Fruit fly (Drosophila melanogaster) whole organism, wandering third instar larva: ENCODE results near the gene CG11342.

Experiments used
- Abd-B ChIP-seq: fragments of >200 bp; optimal IDR thresholded peaks from 2 replicates; lab custom pipeline; 2017; ENCODE audit warnings: missing biosample characterization, missing genetic modification characterization
- CrebA ChIP-seq: fragments of 200-800 bp; sonication (Bioruptor generic); optimal IDR thresholded peaks from 2 replicates; lab custom pipeline; 2016; ENCODE audit warnings: missing biosample characterization, mild to moderate bottlenecking, missing genetic modification characterization, borderline replicate concordance
- Dfd ChIP-seq: fragments of >200 bp; optimal IDR thresholded peaks from 2 replicates; lab custom pipeline; 2017; ENCODE audit warnings: missing biosample characterization, missing genetic modification characterization
- Dif ChIP-seq: fragments of 200-275, 200-300 bp; sonication (Bioruptor generic); optimal IDR thresholded peaks from 2 replicates; lab custom pipeline; 2018; ENCODE audit warnings: missing biosample characterization, missing genetic modification characterization; ENCODE audit not compliant: partially characterized antibody
- GATAd ChIP-seq: sonication (Bioruptor generic); optimal IDR thresholded peaks from 2 replicates; lab custom pipeline; 2016; ENCODE audit warnings: missing biosample characterization, missing genetic modification characterization
- Hnf4 ChIP-seq: fragments of 200-800 bp; sonication (Bioruptor generic); optimal IDR thresholded peaks from 2 replicates; lab custom pipeline; 2016; ENCODE audit warnings: missing biosample characterization, mild to moderate bottlenecking, missing genetic modification characterization
- Hr78 ChIP-seq: fragments of >200 bp; optimal IDR thresholded peaks from 2 replicates; lab custom pipeline; 2017; ENCODE audit warnings: missing biosample characterization, missing genetic modification characterization
- Hr83 ChIP-seq: fragments of 200-300 bp; sonication (Bioruptor generic); optimal IDR thresholded peaks from 2 replicates; lab custom pipeline; 2016; ENCODE audit warnings: missing biosample characterization, mild to moderate bottlenecking, missing genetic modification characterization, moderate library complexity; ENCODE audit not compliant: poor library complexity, severe bottlenecking
- Mio ChIP-seq: sonication (Bioruptor generic); optimal IDR thresholded peaks from 2 replicates; lab custom pipeline; 2016; ENCODE audit warnings: missing biosample characterization, missing genetic modification characterization
- Myc ChIP-seq: fragments of >200 bp; optimal IDR thresholded peaks from 2 replicates; lab custom pipeline; 2017
- N ChIP-seq: fragments of >200 bp; optimal IDR thresholded peaks from 2 replicates; lab custom pipeline; 2018; ENCODE audit warnings: missing biosample characterization, missing external identifiers, missing genetic modification characterization
- OdsH ChIP-seq: fragments of 200-800 bp; sonication (Bioruptor generic); optimal IDR thresholded peaks from 2 replicates; lab custom pipeline; 2016; ENCODE audit warnings: missing biosample characterization, mild to moderate bottlenecking, missing genetic modification characterization
- Rel ChIP-seq, 2 experiments: fragments of 200-800 bp; sonication (Bioruptor generic) in 1 of 2; optimal IDR thresholded peaks; 2 replicates in 1 of 2; 3 replicates in 1 of 2; lab custom pipeline; 2016 to 2019; ENCODE audit warnings: mild to moderate bottlenecking in 2 of 2, missing biosample characterization in 2 of 2, missing genetic modification characterization in 2 of 2, moderate library complexity in 1 of 2
- Sp1 ChIP-seq: fragments of 200-800 bp; sonication (Bioruptor generic); optimal IDR thresholded peaks from 3 replicates; lab custom pipeline; 2019; ENCODE audit warnings: missing biosample characterization, mild to moderate bottlenecking, missing genetic modification characterization, moderate library complexity
- Vsx2 ChIP-seq: fragments of 200-300, 225-300 bp; sonication (Bioruptor generic); optimal IDR thresholded peaks from 2 replicates; lab custom pipeline; 2018; ENCODE audit warnings: missing biosample characterization, missing genetic modification characterization; ENCODE audit not compliant: partially characterized antibody
- br ChIP-seq: fragments of 200-800 bp; sonication (Bioruptor generic); optimal IDR thresholded peaks from 2 replicates; lab custom pipeline; 2016; ENCODE audit warnings: missing biosample characterization, missing genetic modification characterization
- dl ChIP-seq, 2 experiments: fragments of 175-275, 200-275 bp in 1 of 2; fragments of 200-275 bp in 1 of 2; sonication (Bioruptor generic); optimal IDR thresholded peaks; lab custom pipeline; 2018; ENCODE audit warnings: mild to moderate bottlenecking in 2 of 2, missing biosample characterization in 2 of 2, missing genetic modification characterization in 2 of 2, moderate library complexity in 2 of 2; ENCODE audit not compliant: partially characterized antibody in 2 of 2, insufficient read depth in 1 of 2
- dmrt93B ChIP-seq: fragments of 200-800 bp; sonication (Bioruptor generic); optimal IDR thresholded peaks from 2 replicates; lab custom pipeline; 2018; ENCODE audit warnings: missing biosample characterization, mild to moderate bottlenecking, missing genetic modification characterization
- dsf ChIP-seq: sonication (Bioruptor generic); optimal IDR thresholded peaks from 2 replicates; lab custom pipeline; 2016; ENCODE audit warnings: missing biosample characterization, missing genetic modification characterization, borderline replicate concordance
- ey ChIP-seq: fragments of 200-800 bp; sonication (Bioruptor generic); optimal IDR thresholded peaks from 2 replicates; lab custom pipeline; 2016; ENCODE audit warnings: missing biosample characterization, missing genetic modification characterization
- h ChIP-seq: fragments of 200-800 bp; sonication (Bioruptor generic); optimal IDR thresholded peaks from 3 replicates; lab custom pipeline; 2016; ENCODE audit warnings: missing biosample characterization, mild to moderate bottlenecking, missing genetic modification characterization
- lola ChIP-seq: fragments of >200 bp; optimal IDR thresholded peaks from 2 replicates; lab custom pipeline; 2017; ENCODE audit warnings: missing biosample characterization, missing genetic modification characterization
- psq ChIP-seq: fragments of 200-800 bp; sonication (Bioruptor generic); optimal IDR thresholded peaks from 3 replicates; lab custom pipeline; 2017; ENCODE audit warnings: missing biosample characterization, mild to moderate bottlenecking, missing genetic modification characterization, moderate library complexity
- rgr ChIP-seq: fragments of 200-800 bp; sonication (Bioruptor generic); optimal IDR thresholded peaks from 3 replicates; lab custom pipeline; 2016; ENCODE audit warnings: missing biosample characterization, mild to moderate bottlenecking, missing genetic modification characterization
- sage ChIP-seq: fragments of 200-800 bp; sonication (Bioruptor generic); optimal IDR thresholded peaks from 2 replicates; lab custom pipeline; 2016; ENCODE audit warnings: missing biosample characterization, mild to moderate bottlenecking, missing genetic modification characterization
- sv ChIP-seq: fragments of 200-800 bp; sonication (Bioruptor generic); optimal IDR thresholded peaks from 3 replicates; lab custom pipeline; 2016; ENCODE audit warnings: missing biosample characterization, missing genetic modification characterization
- tai ChIP-seq: sonication (Bioruptor generic); optimal IDR thresholded peaks from 2 replicates; lab custom pipeline; 2016; ENCODE audit warnings: missing biosample characterization, missing genetic modification characterization
- usp ChIP-seq: fragments of >200 bp; optimal IDR thresholded peaks from 2 replicates; lab custom pipeline; 2017; ENCODE audit warnings: missing biosample characterization, missing genetic modification characterization
- woc ChIP-seq: sonication (Bioruptor generic); optimal IDR thresholded peaks from 2 replicates; lab custom pipeline; 2016; ENCODE audit warnings: missing biosample characterization, mild to moderate bottlenecking, missing genetic modification characterization

Gene CG11342

DNA sequence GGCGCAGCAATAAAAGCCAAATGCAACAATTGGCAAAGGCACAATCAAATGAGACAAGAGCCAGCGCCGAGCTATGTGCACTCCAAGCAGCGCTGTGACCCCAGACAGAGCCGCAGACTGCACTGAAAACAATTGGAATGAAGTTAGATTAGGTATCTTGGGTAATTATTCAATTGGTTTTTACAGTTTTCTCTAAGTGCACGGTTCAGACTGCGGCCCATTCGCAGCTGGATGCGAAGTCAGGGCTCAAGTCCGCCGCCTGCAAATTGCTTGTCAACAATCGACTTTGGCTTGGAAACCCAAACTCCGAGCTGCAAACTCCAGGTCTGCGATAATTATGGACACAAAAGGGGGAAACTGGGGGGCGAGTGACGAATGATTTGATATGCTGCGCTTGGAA lies 26.4 kb upstream of the CG11342 start:
- TF ChIP-seq Sp1 (GFP tag; lab: Kevin White, UChicago) (no peak), Mio (GFP tag; lab: Kevin White, UChicago) (no peak), Vsx2 (GFP tag; lab: Kevin White, UChicago) (no peak), sage (GFP tag; lab: Kevin White, UChicago) (no peak), Hr83 (GFP tag; lab: Kevin White, UChicago) (no peak), usp (GFP tag; lab: Kevin White, UChicago) (no peak), woc (GFP tag; lab: Kevin White, UChicago) (no peak), sv (no peak), Dfd (GFP tag; lab: Kevin White, UChicago) (no peak), psq (no peak), h (no peak), Dif (GFP tag; lab: Kevin White, UChicago) (no peak), tai (GFP tag; lab: Kevin White, UChicago) (no peak), ey (GFP tag; lab: Kevin White, UChicago) (no peak), rgr (GFP tag; lab: Kevin White, UChicago) (no peak), CrebA (no peak), Hnf4 (no peak), dsf (GFP tag; lab: Kevin White, UChicago) (no peak)

DNA sequence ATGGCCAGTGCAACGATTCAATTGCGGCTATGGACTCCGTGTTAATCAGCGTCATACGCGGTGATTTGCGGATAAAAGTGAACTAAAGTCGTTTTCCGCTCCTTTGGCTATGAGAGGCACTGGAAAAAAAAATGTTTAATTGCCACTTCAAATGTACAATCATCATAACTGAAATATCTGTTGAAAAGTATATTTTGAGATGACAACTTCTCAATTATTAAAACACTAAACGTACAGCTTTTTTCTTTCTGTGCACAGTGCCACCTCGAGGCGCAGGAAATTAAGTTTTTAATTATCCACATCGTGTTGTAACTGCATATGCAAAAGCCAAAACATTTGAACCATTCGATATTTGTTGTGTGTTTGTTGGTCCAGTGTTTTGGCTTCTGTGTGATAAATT lies 25.6 kb upstream of the CG11342 start:
- no peak for TF ChIP-seq CrebA
- TF ChIP-seq usp (GFP tag; lab: Kevin White, UChicago): no peak
- no peak for TF ChIP-seq Hr78
- no peak for TF ChIP-seq br
- TF ChIP-seq dl (GFP tag; optimal IDR thresholded peaks at IDR 0.05; lab: Kevin White, UChicago; ENCODE audit: insufficient read depth in 1 of 2, partially characterized antibody in 2 of 2): no peak
- TF ChIP-seq Hnf4: no peak

- no peak for TF ChIP-seq psq
- TF ChIP-seq dsf (GFP tag; lab: Kevin White, UChicago): no peak
- peak; percentile 39 for TF ChIP-seq h
- TF ChIP-seq ey (GFP tag; lab: Kevin White, UChicago): peak; percentile 15
These were observed 21.8 kb upstream of the CG11342 start for dm6 chr3L:4389104-4389503.

dm6 chr3L:4388215-4388614 lies 21.0 kb upstream of the CG11342 start:
- TF ChIP-seq lola (GFP tag; lab: Kevin White, UChicago) (no peak), ey (GFP tag; lab: Kevin White, UChicago) (no peak), Hr78 (no peak), dl (GFP tag; optimal IDR thresholded peaks at IDR 0.05; lab: Kevin White, UChicago; ENCODE audit: insufficient read depth in 1 of 2, partially characterized antibody in 2 of 2) (no peak), Dfd (GFP tag; lab: Kevin White, UChicago) (no peak)

DNA sequence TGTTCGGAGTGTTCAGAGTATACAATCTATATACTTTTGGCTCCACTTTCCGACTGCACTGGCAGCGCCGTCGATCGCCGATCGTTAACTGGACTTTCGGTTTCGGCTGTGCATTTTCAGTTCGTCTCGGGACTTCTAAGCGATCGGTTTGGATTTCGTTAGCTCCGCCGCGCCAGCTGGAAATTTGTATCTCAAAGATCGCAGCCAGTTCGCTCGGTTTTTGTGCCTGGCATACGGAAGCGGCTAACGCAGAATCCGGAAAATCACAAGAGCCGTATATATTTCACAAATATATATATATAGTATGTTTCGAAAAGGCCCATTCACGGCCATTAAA lies 17.0 kb upstream of the CG11342 start, which contains the start of gene slow:
slow (plus strand) TSS at position 117 of the 337 bp plus-strand sequence.
- no peak for TF ChIP-seq GATAd
- no peak for TF ChIP-seq N (GFP tag; lab: Kevin White, UChicago)
- no peak for TF ChIP-seq dsf (GFP tag; lab: Kevin White, UChicago)
- no peak for TF ChIP-seq sv
- TF ChIP-seq Rel (GFP tag; optimal IDR thresholded peaks at IDR 0.05; lab: Kevin White, UChicago): no peak
- peak; percentile 35 for TF ChIP-seq Rel (tag; optimal IDR thresholded peaks at IDR 0.05; lab: Kevin White, UChicago)
- no peak for TF ChIP-seq Sp1 (GFP tag; lab: Kevin White, UChicago)

- TF ChIP-seq Abd-B (GFP tag; lab: Kevin White, UChicago) (no peak), dl (GFP tag; optimal IDR thresholded peaks at IDR 0.05; lab: Kevin White, UChicago; ENCODE audit: insufficient read depth in 1 of 2, partially characterized antibody in 2 of 2) (no peak), tai (GFP tag; lab: Kevin White, UChicago) (no peak), OdsH (no peak), Myc (lab: Kevin White, UChicago) (peak; percentile 87), woc (GFP tag; lab: Kevin White, UChicago) (peak; percentile 39), dmrt93B (GFP tag; lab: Kevin White, UChicago) (peak; percentile 18)
These were observed 16.5 kb upstream of the CG11342 start for dm6 chr3L:4383543-4384325.
